Worm (Caenorhabditis elegans): ENCODE data around the gene ZK1290.15.

ZK1290.15 gene

DNA sequence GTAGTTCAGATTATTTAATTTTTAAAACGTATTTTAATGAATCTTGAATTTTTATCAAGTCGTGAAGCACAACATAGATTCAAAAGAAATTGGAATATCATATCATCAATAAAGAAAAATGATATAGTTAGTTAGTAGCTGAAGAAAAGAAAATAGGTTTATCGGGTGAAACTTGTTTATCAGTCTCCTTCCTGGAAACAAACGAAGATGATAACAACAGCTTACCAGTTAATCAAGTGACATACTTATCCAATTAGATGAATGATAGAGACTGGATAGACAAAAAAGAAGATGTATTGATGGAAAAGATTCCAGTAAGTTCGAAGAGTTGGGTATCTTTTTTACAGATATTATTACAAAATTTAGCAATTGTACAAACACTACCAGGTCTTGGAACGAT, 19.6 kb downstream of the ZK1290.15 start:
- TF ChIP-seq spr-3 (GFP tag; optimal IDR thresholded peaks at IDR 0.05), result no peak
- TF ChIP-seq lin-39 (tag; optimal IDR thresholded peaks at IDR 0.05), result no peak

DNA sequence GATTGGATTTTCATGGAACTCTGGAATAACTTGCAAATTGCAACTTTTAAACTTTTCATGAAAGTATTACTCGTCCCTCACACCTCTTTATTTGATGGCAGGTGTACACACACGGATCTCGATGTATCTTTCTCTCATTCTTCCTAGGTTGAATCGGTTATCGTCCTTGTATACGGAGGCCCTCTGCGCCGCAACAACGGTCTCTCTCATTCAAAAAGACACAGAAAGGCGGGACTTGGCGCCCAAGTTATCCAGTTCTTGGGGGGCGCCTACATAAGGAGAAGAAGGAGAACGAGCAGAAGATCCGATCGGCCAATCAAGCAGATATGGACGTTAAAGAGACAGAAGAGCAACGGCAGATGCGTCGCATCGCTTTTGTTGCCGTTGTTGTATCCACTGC, 20.4 kb downstream of the ZK1290.15 start, which contains the start of gene rol-8:
Gene rol-8 (plus strand): TSS at position 301 of the 400 bp plus-strand sequence.
- no peak for TF ChIP-seq nhr-102 (tag; optimal IDR thresholded peaks at IDR 0.05)
- TF ChIP-seq ZK337.2 (GFP tag; IDR thresholded peaks at IDR 0.05), result no peak
- TF ChIP-seq tra-1 (GFP tag; IDR thresholded peaks at IDR 0.05), result no peak
- no peak for TF ChIP-seq ceh-32 (tag; optimal IDR thresholded peaks at IDR 0.05; ENCODE audit: poor library complexity)
- no peak for TF ChIP-seq daf-12 (tag; optimal IDR thresholded peaks at IDR 0.05)
- no peak for TF ChIP-seq rbr-2 (tag; optimal IDR thresholded peaks at IDR 0.05)
- peak in 1 of 2 experiments; percentile 60 for TF ChIP-seq unc-62 (GFP tag; optimal IDR thresholded peaks at IDR 0.05 in 1 of 2)
- no peak for TF ChIP-seq unc-62 (tag; optimal IDR thresholded peaks at IDR 0.05)

DNA sequence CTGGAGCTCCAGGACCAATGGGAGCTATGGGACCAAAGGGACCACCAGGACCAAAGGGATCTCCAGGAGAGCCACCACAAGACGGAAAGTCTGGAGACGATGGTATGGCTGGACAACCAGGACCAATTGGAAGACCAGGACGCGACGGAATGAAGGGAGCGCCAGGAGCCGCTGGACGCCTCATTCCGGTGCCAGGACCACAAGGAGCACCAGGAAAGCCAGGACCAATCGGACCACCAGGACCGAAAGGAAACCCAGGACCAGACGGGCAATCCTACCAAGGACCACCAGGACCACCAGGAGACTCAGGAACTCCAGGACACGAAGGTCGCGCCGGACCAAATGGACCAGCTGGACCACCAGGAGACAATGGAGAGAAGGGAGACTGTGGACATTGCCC, 21.4 kb downstream of the ZK1290.15 start:
- no peak for TF ChIP-seq lin-1 (GFP tag; IDR thresholded peaks at IDR 0.05)
- TF ChIP-seq set-16 (GFP tag; IDR thresholded peaks at IDR 0.05), result peak; percentile 88

DNA sequence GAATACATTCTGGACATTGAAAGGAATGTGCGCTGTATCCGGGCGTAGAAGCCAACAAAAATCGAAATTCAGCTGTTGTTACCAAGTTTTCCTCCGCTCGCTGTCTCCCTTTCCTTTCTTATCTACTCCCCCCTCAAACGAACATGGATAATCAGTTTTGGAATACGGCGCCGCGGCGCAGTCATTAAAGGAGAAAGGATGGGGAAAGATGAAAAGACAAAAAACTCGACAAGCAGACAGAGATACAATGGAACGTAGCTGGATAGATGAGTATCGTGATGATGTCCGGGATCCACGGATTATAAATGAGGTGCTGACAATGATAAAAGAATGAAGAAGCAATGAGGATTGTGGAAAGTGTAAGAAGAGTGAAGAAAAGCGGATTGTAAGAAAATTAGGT, 22.0 kb downstream of the ZK1290.15 start:
- TF ChIP-seq ceh-20 (GFP tag; IDR thresholded peaks at IDR 0.05) (no peak), R02D3.7 (tag; optimal IDR thresholded peaks at IDR 0.05) (no peak), F44E2.7 (GFP tag; IDR thresholded peaks at IDR 0.05) (no peak), F10B5.3 (tag; optimal IDR thresholded peaks at IDR 0.05) (no peak), mdt-29 (GFP tag; IDR thresholded peaks at IDR 0.05) (no peak), ceh-28 (tag; optimal IDR thresholded peaks at IDR 0.05) (no peak), lim-7 (GFP tag; IDR thresholded peaks at IDR 0.05) (no peak), mep-1 (tag; optimal IDR thresholded peaks at IDR 0.05) (no peak), hif-1 (tag; optimal IDR thresholded peaks at IDR 0.05) (no peak), nhr-28 (tag; optimal IDR thresholded peaks at IDR 0.05) (peak; percentile 42), spr-1 (tag; optimal IDR thresholded peaks at IDR 0.05) (no peak), T26A8.4 (GFP tag; IDR thresholded peaks at IDR 0.05) (peak; percentile 53; the same call in 1 of the 2 replicates), sdz-12 (GFP tag; optimal IDR thresholded peaks at IDR 0.05) (no peak), ceh-82 (tag; optimal IDR thresholded peaks at IDR 0.05) (no peak), nhr-76 (tag; optimal IDR thresholded peaks at IDR 0.05) (no peak), lir-3 (tag; optimal IDR thresholded peaks at IDR 0.05) (no peak), nhr-6 (tag; optimal IDR thresholded peaks at IDR 0.05) (no peak), nhr-102 (tag; optimal IDR thresholded peaks at IDR 0.05) (no peak), nhr-25 (tag; optimal IDR thresholded peaks at IDR 0.05; ENCODE audit: borderline replicate concordance, insufficient read depth) (no peak), unc-39 (tag; optimal IDR thresholded peaks at IDR 0.05) (no peak), lin-1 (GFP tag; IDR thresholded peaks at IDR 0.05) (no peak), F26F4.8 (GFP tag; conservative IDR thresholded peaks at IDR 0.05) (no peak), pha-4 (GFP tag; IDR thresholded peaks at IDR 0.05) (no peak), pha-4 (tag; optimal IDR thresholded peaks at IDR 0.05) (no peak), madf-5 (GFP tag; IDR thresholded peaks at IDR 0.05) (no peak), madf-9 (GFP tag; conservative IDR thresholded peaks at IDR 0.05) (no peak), Y48G9A.11 (GFP tag; IDR thresholded peaks at IDR 0.05) (no peak), hmg-1.1 (GFP tag; IDR thresholded peaks at IDR 0.05) (no peak), lsy-2 (tag; optimal IDR thresholded peaks at IDR 0.05) (no peak), ztf-11 (tag; optimal IDR thresholded peaks at IDR 0.05) (no peak), T20F7.1 (GFP tag; optimal IDR thresholded peaks at IDR 0.05) (no peak), Y75B8A.6 (GFP tag; IDR thresholded peaks at IDR 0.05) (no peak), ceh-32 (tag; optimal IDR thresholded peaks at IDR 0.05; ENCODE audit: poor library complexity) (no peak), dmd-6 (GFP tag; IDR thresholded peaks at IDR 0.05) (no peak), snpc-1.2 (GFP tag; IDR thresholded peaks at IDR 0.05) (no peak), ces-1 (GFP tag; optimal IDR thresholded peaks at IDR 0.05) (no peak), mxl-3 (GFP tag; optimal IDR thresholded peaks at IDR 0.05) (peak; percentile 38), ama-1 (optimal IDR thresholded peaks at IDR 0.05) (peak; percentile 69)

All from whole organism, L4 larva.